Worm (Caenorhabditis elegans): ENCODE measurements around the gene srt-69.

DNA sequence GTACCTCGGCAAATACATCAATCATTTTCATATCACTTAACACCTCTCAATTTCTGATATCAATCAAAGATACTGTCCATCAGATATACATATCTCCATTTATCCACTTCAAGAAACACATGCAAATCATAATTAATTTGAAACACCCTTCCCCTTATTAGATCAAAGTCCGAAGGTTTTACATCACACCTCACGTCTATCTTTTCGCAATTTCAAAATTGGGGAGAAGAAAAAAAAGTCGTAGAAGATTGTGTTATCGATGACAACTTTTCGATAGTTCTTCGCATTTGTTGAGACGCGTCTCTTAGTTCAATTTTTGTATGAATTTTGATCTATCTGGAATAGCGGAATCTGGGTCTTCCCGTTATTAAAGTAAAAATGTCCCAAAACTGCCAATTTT, 7.8 kb upstream of the srt-69 start:
- TF ChIP-seq tlf-1 (GFP tag; optimal IDR thresholded peaks at IDR 0.05) (no peak), nhr-27 (tag; optimal IDR thresholded peaks at IDR 0.05) (no peak), hlh-26 (GFP tag; conservative IDR thresholded peaks at IDR 0.05) (no peak)

All from whole organism, young adult.